Worm (Caenorhabditis elegans) whole organism, late embryonic: ENCODE data around the gene ZC487.1.

Experiments
- C08G9.2 ChIP-seq: sonication (generic microtip); optimal IDR thresholded peaks from 2 replicates; lab custom pipeline; 2016; ENCODE audit warnings: mild to moderate bottlenecking, missing genetic modification characterization, moderate library complexity, missing compliant biosample characterization
- F13H6.1 ChIP-seq: sonication (generic microtip); optimal IDR thresholded peaks from 2 replicates; lab custom pipeline; 2016; ENCODE audit warnings: missing genetic modification characterization, missing compliant biosample characterization
- K09A11.1 ChIP-seq: sonication (generic microtip); optimal IDR thresholded peaks from 2 replicates; lab custom pipeline; 2017; ENCODE audit warnings: antibody characterized with exemption, mild to moderate bottlenecking, missing genetic modification characterization, missing compliant biosample characterization; ENCODE audit not compliant: insufficient read depth
- Y22D7AL.16 ChIP-seq: sonication (generic microtip); optimal IDR thresholded peaks from 2 replicates; lab custom pipeline; 2016; ENCODE audit warnings: missing genetic modification characterization, missing compliant biosample characterization
- ahr-1 ChIP-seq: sonication (generic microtip); optimal IDR thresholded peaks from 2 replicates; lab custom pipeline; 2016; ENCODE audit warnings: missing genetic modification characterization, missing compliant biosample characterization
- ama-1 ChIP-seq: fragments of 150-350 bp; optimal IDR thresholded peaks from 2 replicates; lab custom pipeline; 2014
- ceh-14 ChIP-seq: sonication (generic microtip); optimal IDR thresholded peaks from 2 replicates; lab custom pipeline; 2016; ENCODE audit warnings: missing genotype, missing genetic modification characterization, missing compliant biosample characterization
- ceh-18 ChIP-seq: sonication (generic microtip); optimal IDR thresholded peaks from 2 replicates; lab custom pipeline; 2016; ENCODE audit warnings: missing genetic modification characterization, missing compliant biosample characterization
- ceh-19 ChIP-seq: fragments of 200-800 bp; sonication (Bioruptor generic); optimal IDR thresholded peaks from 2 replicates; lab custom pipeline; 2018; ENCODE audit warnings: mild to moderate bottlenecking, missing genetic modification characterization, missing compliant biosample characterization
- ceh-22 ChIP-seq: sonication (generic microtip); optimal IDR thresholded peaks from 2 replicates; lab custom pipeline; 2017; ENCODE audit warnings: missing biosample characterization, missing genetic modification characterization
- ceh-31 ChIP-seq: sonication (generic microtip); optimal IDR thresholded peaks from 2 replicates; lab custom pipeline; 2016; ENCODE audit warnings: missing genetic modification characterization, missing compliant biosample characterization
- ceh-45 ChIP-seq: fragments of 200-800 bp; sonication (Bioruptor generic); IDR thresholded peaks from 2 replicates; pipeline ENCODE4 v1.3.6; 2022; ENCODE audit warnings: missing genetic modification reagents, missing genetic modification characterization, missing compliant biosample characterization
- ceh-48 ChIP-seq: sonication (generic microtip); optimal IDR thresholded peaks from 2 replicates; lab custom pipeline; 2016; ENCODE audit warnings: missing genetic modification characterization, inconsistent platforms, missing compliant biosample characterization
- ceh-6 ChIP-seq: fragments of 200-800 bp; sonication (Bioruptor generic); optimal IDR thresholded peaks from 2 replicates; lab custom pipeline; 2018; ENCODE audit warnings: mild to moderate bottlenecking, missing genetic modification characterization, missing compliant biosample characterization
- dmd-4 ChIP-seq: sonication (generic microtip); optimal IDR thresholded peaks from 2 replicates; lab custom pipeline; 2016; ENCODE audit warnings: borderline replicate concordance, missing genetic modification characterization, missing compliant biosample characterization
- eyg-1 ChIP-seq: sonication (generic microtip); optimal IDR thresholded peaks from 2 replicates; lab custom pipeline; 2016; ENCODE audit warnings: missing genotype, missing genetic modification characterization, missing compliant biosample characterization
- gmeb-2 ChIP-seq: sonication (generic microtip); optimal IDR thresholded peaks from 2 replicates; lab custom pipeline; 2016; ENCODE audit warnings: missing genetic modification characterization, inconsistent platforms, missing compliant biosample characterization
- hlh-13 ChIP-seq: fragments of 200-800 bp; sonication (Bioruptor generic); optimal IDR thresholded peaks from 2 replicates; lab custom pipeline; 2018; ENCODE audit warnings: mild to moderate bottlenecking, missing genetic modification characterization, missing compliant biosample characterization
- hlh-30 ChIP-seq: sonication (generic microtip); optimal IDR thresholded peaks from 2 replicates; lab custom pipeline; 2017; ENCODE audit warnings: antibody characterized with exemption, missing genetic modification characterization, missing compliant biosample characterization; ENCODE audit not compliant: insufficient read depth
- lim-6 ChIP-seq: sonication (generic microtip); optimal IDR thresholded peaks from 2 replicates; lab custom pipeline; 2016; ENCODE audit warnings: missing genetic modification characterization, missing compliant biosample characterization
- lin-11 ChIP-seq: fragments of 200-800 bp; sonication (Bioruptor generic); optimal IDR thresholded peaks from 2 replicates; lab custom pipeline; 2018; ENCODE audit warnings: mild to moderate bottlenecking, missing genetic modification characterization, missing compliant biosample characterization
- nhr-232 ChIP-seq: sonication (generic microtip); optimal IDR thresholded peaks from 2 replicates; lab custom pipeline; 2016; ENCODE audit warnings: missing genetic modification characterization, missing compliant biosample characterization
- odd-2 ChIP-seq: sonication (generic microtip); optimal IDR thresholded peaks from 2 replicates; lab custom pipeline; 2017; ENCODE audit warnings: antibody characterized with exemption, mild to moderate bottlenecking, missing genetic modification characterization, missing compliant biosample characterization
- pha-4 ChIP-seq: fragments of 150-350 bp; optimal IDR thresholded peaks from 2 replicates; lab custom pipeline; 2018; ENCODE audit warnings: missing biosample characterization, missing genetic modification reagents, missing genetic modification characterization
- pqm-1 ChIP-seq: sonication (generic microtip); optimal IDR thresholded peaks from 2 replicates; lab custom pipeline; 2016; ENCODE audit warnings: missing genetic modification characterization, missing compliant biosample characterization
- pros-1 ChIP-seq: fragments of 150-350 bp; optimal IDR thresholded peaks from 2 replicates; lab custom pipeline; 2014; ENCODE audit warnings: missing biosample characterization, missing genetic modification reagents, missing genetic modification characterization
- ref-2 ChIP-seq: sonication (generic microtip); optimal IDR thresholded peaks from 2 replicates; lab custom pipeline; 2016; ENCODE audit warnings: missing genetic modification characterization, missing compliant biosample characterization
- sdc-2 ChIP-seq: sonication (generic microtip); optimal IDR thresholded peaks from 2 replicates; lab custom pipeline; 2016; ENCODE audit warnings: missing genotype, missing genetic modification characterization, missing compliant biosample characterization
- sox-2 ChIP-seq: fragments of 200-800 bp; sonication (Bioruptor generic); IDR thresholded peaks from 2 replicates; pipeline ENCODE4 v1.3.6; 2022; ENCODE audit warnings: missing genetic modification reagents, missing genetic modification characterization, missing compliant biosample characterization
- sox-4 ChIP-seq: sonication (generic microtip); optimal IDR thresholded peaks from 2 replicates; lab custom pipeline; 2017; ENCODE audit warnings: mild to moderate bottlenecking, missing genetic modification characterization, inconsistent platforms, missing compliant biosample characterization
- syd-9 ChIP-seq: sonication (generic microtip); optimal IDR thresholded peaks from 2 replicates; lab custom pipeline; 2016; ENCODE audit warnings: mild to moderate bottlenecking, missing genetic modification characterization, moderate library complexity, missing compliant biosample characterization
- ttx-3 ChIP-seq: sonication (generic microtip); optimal IDR thresholded peaks from 2 replicates; lab custom pipeline; 2016; ENCODE audit warnings: missing genetic modification reagents, missing genetic modification characterization, missing compliant biosample characterization
- unc-3 ChIP-seq, 2 experiments: fragments of 200-800 bp in 1 of 2; sonication (Bioruptor generic) in 1 of 2; sonication (generic microtip) in 1 of 2; conservative IDR thresholded peaks in 1 of 2; optimal IDR thresholded peaks in 1 of 2; 2 replicates each; pipeline versions ENCODE4 v1.3.6 to Lab custom; 2016 to 2022; ENCODE audit warnings: missing compliant biosample characterization in 2 of 2, missing genetic modification characterization in 2 of 2, missing genetic modification reagents in 1 of 2
- unc-55 ChIP-seq: sonication (generic microtip); optimal IDR thresholded peaks from 2 replicates; lab custom pipeline; 2017; ENCODE audit warnings: missing biosample characterization, missing genetic modification reagents, missing genetic modification characterization
- ztf-16 ChIP-seq: sonication (generic microtip); optimal IDR thresholded peaks from 2 replicates; lab custom pipeline; 2017; ENCODE audit warnings: missing genetic modification characterization, missing compliant biosample characterization

The ZC487.1 gene

DNA sequence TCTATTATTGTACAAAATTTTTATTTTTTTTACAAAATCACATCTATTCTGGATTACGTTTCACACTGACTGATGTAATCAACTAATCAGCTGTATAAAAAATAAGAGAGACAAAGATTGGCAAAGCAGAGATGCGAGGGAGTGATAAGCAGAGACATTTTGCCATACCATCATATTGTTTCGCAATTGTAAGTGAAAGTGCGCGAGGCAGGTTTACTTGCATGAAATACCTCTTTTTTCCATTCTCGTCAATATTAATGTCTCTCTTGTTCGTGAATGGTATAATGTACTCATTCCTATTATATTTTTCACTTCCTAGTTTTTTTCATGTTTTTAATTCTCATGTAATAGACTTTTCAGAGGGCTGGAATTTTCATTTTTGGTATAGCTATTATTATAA, 9.6 kb downstream of the ZC487.1 start:
- TF ChIP-seq ama-1 (lab: Kevin White, UChicago): no peak
- no peak for TF ChIP-seq sdc-2 (tag; lab: Kevin White, UChicago)
- no peak for TF ChIP-seq ahr-1 (tag; lab: Kevin White, UChicago)
- TF ChIP-seq dmd-4: no peak
- no peak for TF ChIP-seq ceh-31
- TF ChIP-seq ceh-19 (GFP tag; lab: Kevin White, UChicago): no peak
- no peak for TF ChIP-seq ceh-14
- TF ChIP-seq lim-6 (tag; lab: Kevin White, UChicago): no peak
- no peak for TF ChIP-seq unc-3 (GFP tag; conservative IDR thresholded peaks at IDR 0.05; lab: Robert Waterston, UW)
- no peak for TF ChIP-seq unc-3 (tag; optimal IDR thresholded peaks at IDR 0.05; lab: Kevin White, UChicago)
- TF ChIP-seq hlh-13 (GFP tag; lab: Kevin White, UChicago): no peak
- TF ChIP-seq sox-2 (GFP tag; lab: Robert Waterston, UW): no peak
- no peak for TF ChIP-seq lin-11 (tag; lab: Kevin White, UChicago)
- TF ChIP-seq ref-2: no peak
- no peak for TF ChIP-seq ceh-22
- no peak for TF ChIP-seq pha-4 (tag; lab: Kevin White, UChicago)
- no peak for TF ChIP-seq unc-55 (GFP tag; lab: Kevin White, UChicago)
- TF ChIP-seq ttx-3 (tag; lab: Kevin White, UChicago): no peak
- no peak for TF ChIP-seq C08G9.2 (tag; lab: Kevin White, UChicago)
- TF ChIP-seq gmeb-2 (tag; lab: Kevin White, UChicago): no peak
- TF ChIP-seq F13H6.1 (tag; lab: Kevin White, UChicago): no peak

ce11 chrV:6744774-6745173, 17.5 kb downstream of the ZC487.1 start, which contains the start of gene T25F10.3:
TSS of gene T25F10.3 (plus strand) at chrV:6745081.
- TF ChIP-seq Y22D7AL.16 (tag; lab: Kevin White, UChicago) (no peak), unc-55 (GFP tag; lab: Kevin White, UChicago) (no peak), K09A11.1 (no peak), eyg-1 (no peak), C08G9.2 (tag; lab: Kevin White, UChicago) (no peak), ceh-48 (tag; lab: Kevin White, UChicago) (no peak), ztf-16 (tag; lab: Kevin White, UChicago) (no peak)

DNA sequence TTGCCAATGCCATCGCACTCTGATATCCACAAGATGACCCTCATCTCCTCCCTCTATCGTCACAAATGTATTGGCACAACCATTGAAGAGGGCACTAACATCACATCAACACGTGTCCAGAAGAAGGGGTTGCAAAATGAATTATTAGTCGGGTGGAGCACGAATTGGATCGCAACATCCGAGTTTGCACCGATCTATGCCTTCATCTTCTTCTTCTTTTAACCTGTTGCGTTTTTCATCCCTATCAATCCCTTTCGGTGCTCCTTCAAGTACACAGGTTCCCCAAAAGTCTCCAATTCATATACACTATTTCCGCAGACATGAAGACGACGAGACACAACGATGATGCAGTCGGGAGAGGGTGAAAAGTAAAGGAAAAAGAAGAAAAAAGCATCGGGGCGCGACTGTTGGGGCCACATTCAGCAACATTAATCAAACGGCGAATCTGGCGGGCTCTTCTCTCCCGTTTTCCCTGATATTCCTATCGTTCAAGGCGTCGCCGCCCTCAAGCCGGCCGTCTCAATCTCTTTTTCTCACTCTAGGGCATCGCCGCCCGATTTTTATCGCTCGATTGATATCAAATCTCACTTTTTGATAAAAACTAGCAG, 24.3 kb downstream of the ZC487.1 start:
- TF ChIP-seq hlh-30 (tag; lab: Kevin White, UChicago) (peak; percentile 47), ceh-18 (tag; lab: Kevin White, UChicago) (peak; percentile 49), ceh-45 (GFP tag; lab: Robert Waterston, UW) (no peak), ceh-6 (no peak), ttx-3 (tag; lab: Kevin White, UChicago) (no peak), sox-4 (no peak)

DNA sequence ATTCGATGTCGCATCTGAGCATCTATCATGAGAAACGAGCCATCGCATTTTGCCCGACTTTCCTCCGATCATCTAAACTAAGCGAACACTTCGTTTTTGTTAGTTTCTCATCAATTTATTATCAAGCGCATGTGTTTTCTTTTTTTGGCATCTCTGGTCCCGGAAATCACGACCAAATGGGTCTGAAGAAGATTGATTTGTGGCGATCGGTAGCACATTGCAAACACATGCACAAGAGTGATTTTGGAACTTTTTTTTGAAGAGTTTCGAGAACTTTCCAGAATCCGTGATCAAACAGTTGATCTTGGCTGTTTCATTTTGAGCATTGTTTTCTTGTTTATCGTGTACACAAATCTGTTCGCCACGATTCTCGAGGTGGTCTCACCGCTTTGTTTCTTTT, 25.9 kb downstream of the ZC487.1 start:
- TF ChIP-seq ahr-1 (tag; lab: Kevin White, UChicago) (no peak), ztf-16 (tag; lab: Kevin White, UChicago) (no peak), nhr-232 (tag; lab: Kevin White, UChicago) (no peak), odd-2 (tag; lab: Kevin White, UChicago) (no peak), pros-1 (tag; lab: Kevin White, UChicago) (no peak), ceh-18 (tag; lab: Kevin White, UChicago) (no peak), syd-9 (no peak), pqm-1 (tag; lab: Kevin White, UChicago) (no peak)
